Fruit fly (Drosophila melanogaster) whole organism, embryonic: ENCODE results near the gene CG31019.

Experiments
- CG11695 ChIP-seq: fragments of 200-800 bp; sonication (Bioruptor generic); IDR thresholded peaks from 3 replicates; pipeline ENCODE4 v1.3.6; 2022; ENCODE audit warnings: missing biosample characterization, missing genetic modification characterization
- CG12155 ChIP-seq: fragments of 200-800 bp; sonication (Bioruptor generic); optimal IDR thresholded peaks from 3 replicates; lab custom pipeline; 2016; ENCODE audit warnings: missing biosample characterization, missing genetic modification characterization
- CG1233 ChIP-seq: fragments of 200-800 bp; sonication (Bioruptor generic); optimal IDR thresholded peaks from 4 replicates; lab custom pipeline; 2018; ENCODE audit warnings: missing biosample characterization, mild to moderate bottlenecking, missing genetic modification characterization
- CG12391 ChIP-seq: fragments of 200-800 bp; sonication (Bioruptor generic); optimal IDR thresholded peaks from 3 replicates; lab custom pipeline; 2018; ENCODE audit warnings: missing biosample characterization, mild to moderate bottlenecking, missing genetic modification characterization, moderate library complexity
- CG15011 ChIP-seq: fragments of 200-800 bp; sonication (Bioruptor generic); optimal IDR thresholded peaks from 3 replicates; lab custom pipeline; 2018; ENCODE audit warnings: missing biosample characterization, mild to moderate bottlenecking, missing genetic modification characterization
- CG15601 ChIP-seq: fragments of 200-800 bp; sonication (Bioruptor generic); optimal IDR thresholded peaks from 3 replicates; lab custom pipeline; 2019; ENCODE audit warnings: missing biosample characterization, mild to moderate bottlenecking, missing genetic modification characterization, moderate library complexity
- CG15696 ChIP-seq: fragments of 200-800 bp; sonication (Bioruptor generic); optimal IDR thresholded peaks from 2 replicates; lab custom pipeline; 2019; ENCODE audit warnings: missing biosample characterization, mild to moderate bottlenecking, missing genetic modification characterization, moderate library complexity
- CG17612 ChIP-seq: fragments of 200-800 bp; sonication (Bioruptor generic); IDR thresholded peaks from 2 replicates; pipeline ENCODE4 v1.3.6; 2022; ENCODE audit warnings: missing biosample characterization, missing genetic modification characterization
- CG17829 ChIP-seq: fragments of 200-800 bp; optimal IDR thresholded peaks from 2 replicates; lab custom pipeline; 2019; ENCODE audit warnings: missing biosample characterization, mild to moderate bottlenecking, missing genetic modification characterization, moderate library complexity
- CG17912 ChIP-seq: fragments of 200-800 bp; sonication (Bioruptor generic); optimal IDR thresholded peaks from 2 replicates; lab custom pipeline; 2018; ENCODE audit warnings: missing biosample characterization, mild to moderate bottlenecking, missing genetic modification characterization
- CG32772 ChIP-seq: fragments of 200-800 bp; sonication (Bioruptor generic); IDR thresholded peaks from 2 replicates; pipeline ENCODE4 v1.3.6; 2022; ENCODE audit warnings: missing biosample characterization, missing genetic modification characterization
- CG6689 ChIP-seq: fragments of 200-800 bp; sonication (Bioruptor generic); IDR thresholded peaks from 2 replicates; pipeline ENCODE4 v1.3.6; 2022; ENCODE audit warnings: missing biosample characterization, missing genetic modification characterization
- CG7556 ChIP-seq: fragments of 200-800 bp; sonication (Bioruptor generic); optimal IDR thresholded peaks from 2 replicates; lab custom pipeline; 2017; ENCODE audit warnings: missing biosample characterization, mild to moderate bottlenecking, missing genetic modification characterization
- CG7839 ChIP-seq: fragments of 200-800 bp; sonication (Bioruptor generic); optimal IDR thresholded peaks from 3 replicates; lab custom pipeline; 2018; ENCODE audit warnings: missing biosample characterization, mild to moderate bottlenecking, missing genetic modification characterization, moderate library complexity
- CG8388 ChIP-seq: fragments of 200-800 bp; sonication (Bioruptor generic); optimal IDR thresholded peaks from 2 replicates; lab custom pipeline; 2019; ENCODE audit warnings: missing biosample characterization, mild to moderate bottlenecking, missing genetic modification characterization, moderate library complexity
- CG9727 ChIP-seq: fragments of 200-800 bp; sonication (Bioruptor generic); optimal IDR thresholded peaks from 3 replicates; lab custom pipeline; 2017; ENCODE audit warnings: missing biosample characterization, mild to moderate bottlenecking, missing genetic modification characterization
- CHES-1-like ChIP-seq: fragments of 200-800 bp; sonication (Bioruptor generic); optimal IDR thresholded peaks from 2 replicates; lab custom pipeline; 2016; ENCODE audit warnings: missing biosample characterization, missing genetic modification characterization
- D ChIP-seq, 2 experiments: fragments of 200-800 bp in 1 of 2; fragments of >200 bp in 1 of 2; sonication (Bioruptor generic) in 1 of 2; optimal IDR thresholded peaks; 2 replicates in 1 of 2; 3 replicates in 1 of 2; lab custom pipeline; 2017; ENCODE audit warnings: mild to moderate bottlenecking in 1 of 2, missing biosample characterization in 1 of 2, missing genetic modification characterization in 1 of 2, missing genetic modification reagents in 1 of 2
- Dip3 ChIP-seq: fragments of 200-800 bp; sonication (Bioruptor generic); optimal IDR thresholded peaks from 3 replicates; lab custom pipeline; 2016; ENCODE audit warnings: missing biosample characterization, missing genetic modification characterization
- Dref ChIP-seq: fragments of 200-800 bp; sonication (Bioruptor generic); IDR thresholded peaks from 2 replicates; pipeline ENCODE4 v1.3.6; 2022; ENCODE audit warnings: missing biosample characterization, missing genetic modification characterization
- GATAe ChIP-seq: fragments of 200-800 bp; sonication (Bioruptor generic); conservative IDR thresholded peaks from 2 replicates; pipeline ENCODE4 v1.3.6; 2022; ENCODE audit warnings: missing biosample characterization, missing genetic modification characterization
- Hand ChIP-seq: fragments of 200-800 bp; sonication (Bioruptor generic); optimal IDR thresholded peaks from 2 replicates; lab custom pipeline; 2017; ENCODE audit warnings: mild to moderate bottlenecking, missing biosample characterization, missing genetic modification reagents, missing genetic modification characterization
- Hr51 ChIP-seq, 2 experiments: fragments of 200-800 bp; sonication (Bioruptor generic); optimal IDR thresholded peaks; 2 replicates in 1 of 2; 3 replicates in 1 of 2; lab custom pipeline; 2016 to 2018; ENCODE audit warnings: missing biosample characterization in 2 of 2, missing genetic modification characterization in 2 of 2, mild to moderate bottlenecking in 1 of 2, moderate library complexity in 1 of 2
- Hsf ChIP-seq: fragments of 200-800 bp; sonication (Bioruptor generic); optimal IDR thresholded peaks from 3 replicates; lab custom pipeline; 2016; ENCODE audit warnings: missing biosample characterization, missing genetic modification characterization
- Jarid2 ChIP-seq: fragments of 200-800 bp; sonication (Bioruptor generic); optimal IDR thresholded peaks from 3 replicates; lab custom pipeline; 2017; ENCODE audit warnings: mild to moderate bottlenecking, missing biosample characterization, missing genetic modification reagents, missing genetic modification characterization
- Neu2 ChIP-seq: fragments of 200-800 bp; sonication (Bioruptor generic); optimal IDR thresholded peaks from 3 replicates; lab custom pipeline; 2016; ENCODE audit warnings: missing biosample characterization, missing genetic modification characterization, borderline replicate concordance
- Rfx ChIP-seq: fragments of 200-800 bp; sonication (Bioruptor generic); IDR thresholded peaks from 2 replicates; pipeline ENCODE4 v1.3.6; 2022; ENCODE audit warnings: missing biosample characterization, missing genetic modification characterization
- Usf ChIP-seq: fragments of 200-800 bp; sonication (Bioruptor generic); optimal IDR thresholded peaks from 2 replicates; lab custom pipeline; 2017; ENCODE audit warnings: missing genotype, missing biosample characterization, missing genetic modification characterization
- Xbp1 ChIP-seq: fragments of 200-800 bp; sonication (Bioruptor generic); optimal IDR thresholded peaks from 3 replicates; lab custom pipeline; 2016; ENCODE audit warnings: missing biosample characterization, mild to moderate bottlenecking, missing genetic modification characterization
- YL-1 ChIP-seq: fragments of 200-800 bp; sonication (Bioruptor generic); optimal IDR thresholded peaks from 3 replicates; lab custom pipeline; 2017; ENCODE audit warnings: missing biosample characterization, mild to moderate bottlenecking, missing genetic modification characterization
- ase ChIP-seq: fragments of 200-800 bp; sonication (Bioruptor generic); IDR thresholded peaks from 3 replicates; pipeline ENCODE4 v1.3.6; 2022; ENCODE audit warnings: missing biosample characterization, missing genetic modification characterization
- ato ChIP-seq: fragments of 200-800 bp; sonication (Bioruptor generic); IDR thresholded peaks from 2 replicates; pipeline ENCODE4 v1.3.6; 2022; ENCODE audit warnings: missing biosample characterization, missing genetic modification characterization; ENCODE audit not compliant: partially characterized antibody
- bigmax ChIP-seq: fragments of 200-800 bp; sonication (Bioruptor generic); optimal IDR thresholded peaks from 2 replicates; lab custom pipeline; 2018; ENCODE audit warnings: missing biosample characterization, mild to moderate bottlenecking, missing genetic modification characterization
- croc ChIP-seq: fragments of 200-800 bp; sonication (Bioruptor generic); conservative IDR thresholded peaks from 3 replicates; pipeline ENCODE4 v1.3.6; 2022; ENCODE audit warnings: missing biosample characterization, missing genetic modification characterization
- disco-r ChIP-seq: fragments of 200-800 bp; sonication (Bioruptor generic); optimal IDR thresholded peaks from 2 replicates; lab custom pipeline; 2016; ENCODE audit warnings: missing biosample characterization, missing genetic modification characterization
- dysf ChIP-seq: fragments of 200-800 bp; sonication (Bioruptor generic); IDR thresholded peaks from 3 replicates; pipeline ENCODE4 v1.3.6; 2022; ENCODE audit warnings: missing biosample characterization, missing genetic modification characterization
- ftz-f1 ChIP-seq: fragments of 200-800 bp; sonication (Bioruptor generic); optimal IDR thresholded peaks from 2 replicates; lab custom pipeline; 2016; ENCODE audit warnings: missing biosample characterization, missing genetic modification characterization
- gsb ChIP-seq: fragments of 200-800 bp; sonication (Bioruptor generic); IDR thresholded peaks from 2 replicates; pipeline ENCODE4 v1.3.6; 2022; ENCODE audit warnings: missing biosample characterization, missing genetic modification characterization
- jumu ChIP-seq: fragments of 200-800 bp; sonication (Bioruptor generic); optimal IDR thresholded peaks from 3 replicates; lab custom pipeline; 2016; ENCODE audit warnings: missing biosample characterization, missing genetic modification characterization
- ken ChIP-seq: fragments of 200-800 bp; sonication (Bioruptor generic); IDR thresholded peaks from 3 replicates; pipeline ENCODE4 v1.3.6; 2022; ENCODE audit warnings: missing biosample characterization, missing genetic modification characterization
- lab ChIP-seq: fragments of 200-800 bp; sonication (Bioruptor generic); optimal IDR thresholded peaks from 3 replicates; lab custom pipeline; 2017; ENCODE audit warnings: missing biosample characterization, missing genetic modification characterization, mild to moderate bottlenecking, moderate library complexity, missing genetic modification reagents
- org-1 ChIP-seq: fragments of 200-800 bp; sonication (Bioruptor generic); optimal IDR thresholded peaks from 2 replicates; lab custom pipeline; 2017; ENCODE audit warnings: missing biosample characterization, missing genetic modification characterization
- pan ChIP-seq, 4 experiments: fragments of >200 bp in 3 of 4; fragments of 200-800 bp in 1 of 4; sonication (Bioruptor generic) in 1 of 4; optimal IDR thresholded peaks in 3 of 4; IDR thresholded peaks in 1 of 4; 2 replicates each; pipeline versions ENCODE4 v1.3.6 to Lab custom; 2017 to 2022; ENCODE audit warnings: missing biosample characterization in 2 of 4, missing genetic modification characterization in 2 of 4, mixed read lengths in 1 of 4
- prd ChIP-seq, 3 experiments: fragments of >200 bp in 2 of 3; fragments of 200-800 bp in 1 of 3; sonication (Bioruptor generic) in 1 of 3; optimal IDR thresholded peaks in 2 of 3; IDR thresholded peaks in 1 of 3; 2 replicates in 2 of 3; 3 replicates in 1 of 3; pipeline versions ENCODE4 v1.3.6 to Lab custom; 2017 to 2022; ENCODE audit warnings: missing biosample characterization in 1 of 3, missing genetic modification characterization in 1 of 3
- row ChIP-seq: fragments of 200-800 bp; sonication (Bioruptor generic); IDR thresholded peaks from 3 replicates; pipeline ENCODE4 v1.3.6; 2022; ENCODE audit warnings: missing biosample characterization, missing genetic modification characterization
- tin ChIP-seq: fragments of 200-800 bp; sonication (Bioruptor generic); optimal IDR thresholded peaks from 3 replicates; lab custom pipeline; 2016; ENCODE audit warnings: missing biosample characterization, missing genetic modification characterization
- ttk ChIP-seq: fragments of 200-800 bp; sonication (Bioruptor generic); IDR thresholded peaks from 2 replicates; pipeline ENCODE4 v2.1.2; 2022; ENCODE audit warnings: missing biosample characterization, missing genetic modification characterization
- wdn ChIP-seq: fragments of 200-800 bp; sonication (Bioruptor generic); IDR thresholded peaks from 2 replicates; pipeline ENCODE4 v1.3.6; 2022; ENCODE audit warnings: missing biosample characterization, missing genetic modification characterization

Gene CG31019

DNA sequence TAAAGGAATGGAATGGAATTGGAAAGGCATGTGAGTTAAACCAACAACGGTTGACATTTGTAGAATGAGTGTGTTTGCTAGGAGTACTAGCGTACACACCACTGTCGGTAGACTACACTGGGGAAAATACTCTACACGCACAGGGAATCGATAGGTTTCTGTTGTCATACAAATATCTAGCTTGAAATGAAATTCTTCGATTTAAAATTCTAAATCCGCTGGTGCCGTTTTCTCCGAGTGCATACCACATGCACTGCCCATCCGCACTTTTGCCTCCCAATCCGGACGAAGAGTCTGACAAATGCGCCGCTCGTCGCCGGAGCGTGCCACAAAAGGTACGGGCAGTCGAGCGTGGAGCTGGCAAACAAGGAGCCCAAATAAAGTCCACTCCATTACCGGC, 32.1 kb downstream of the CG31019 start, which contains the start of gene CG2267:
CG2267 (minus strand) TSS at position 101 of the 400 bp plus-strand sequence.
- TF ChIP-seq row (no peak), Dref (GFP tag; lab: Robert Waterston, UW) (no peak), ato (no peak), ftz-f1 (GFP tag; lab: Kevin White, UChicago) (no peak), YL-1 (GFP tag; lab: Kevin White, UChicago) (no peak), disco-r (GFP tag; lab: Kevin White, UChicago) (no peak), GATAe (GFP tag; lab: Robert Waterston, UW) (no peak), wdn (GFP tag; lab: Robert Waterston, UW) (no peak), Hand (GFP tag; lab: Kevin White, UChicago) (no peak), org-1 (GFP tag; lab: Kevin White, UChicago) (no peak), CHES-1-like (GFP tag; lab: Kevin White, UChicago) (no peak), CG17912 (GFP tag; lab: Kevin White, UChicago) (no peak), bigmax (GFP tag; lab: Kevin White, UChicago) (no peak), CG12155 (GFP tag; lab: Kevin White, UChicago) (no peak), D (optimal IDR thresholded peaks at IDR 0.05; lab: Kevin White, UChicago) (no peak), D (GFP tag; optimal IDR thresholded peaks at IDR 0.05; lab: Kevin White, UChicago) (no peak), Neu2 (no peak), ken (GFP tag; lab: Robert Waterston, UW) (no peak), CG17829 (tag; lab: Kevin White, UChicago) (no peak), CG15011 (GFP tag; lab: Kevin White, UChicago) (no peak)

dm6 chr3R:30643240-30643639, 46.4 kb downstream of the CG31019 start:
- peak; percentile 6 for TF ChIP-seq tin (GFP tag; lab: Kevin White, UChicago)
- TF ChIP-seq CG15696, result peak; percentile 31
- TF ChIP-seq CG8388 (GFP tag; lab: Kevin White, UChicago), result peak; percentile 14
- no peak for TF ChIP-seq Usf
- 0 out of 3 replicates have a peak, but pooled peaks have one; percentile 14 for TF ChIP-seq ase
- 0 out of 3 replicates have a peak, but pooled peaks have one; percentile 16 for TF ChIP-seq croc (GFP tag; lab: Robert Waterston, UW)
- peak; percentile 35 for TF ChIP-seq CG12391 (tag; lab: Kevin White, UChicago)
- peak; percentile 39; the same call in 1 of the 2 replicates for TF ChIP-seq CG6689 (GFP tag; lab: Robert Waterston, UW)
- TF ChIP-seq dysf, result 0 out of 3 replicates have a peak, but pooled peaks have one; percentile 27
- no peak for TF ChIP-seq pan (optimal IDR thresholded peaks at IDR 0.05; lab: Kevin White, UChicago)
- peak in 1 of 2 experiments; percentile 33 for TF ChIP-seq pan (GFP tag; optimal IDR thresholded peaks at IDR 0.05 in 1 of 2, IDR thresholded peaks at IDR 0.05 in 1 of 2)
- no peak for TF ChIP-seq jumu (GFP tag; lab: Kevin White, UChicago)
- peak; percentile 55 for TF ChIP-seq lab (GFP tag; lab: Kevin White, UChicago)
- TF ChIP-seq CG1233 (GFP tag; lab: Kevin White, UChicago), result peak; percentile 15
- no peak for TF ChIP-seq gsb (GFP tag; lab: Robert Waterston, UW)
- TF ChIP-seq CG15601 (tag; lab: Kevin White, UChicago), result no peak
- TF ChIP-seq CG11695 (GFP tag; lab: Robert Waterston, UW), result 0 out of 3 replicates have a peak, but pooled peaks have one; percentile 29
- TF ChIP-seq ttk, result 0 out of 2 replicates have a peak, but pooled peaks have one; percentile 34
- TF ChIP-seq Dip3, result no peak
- peak; percentile 47 for TF ChIP-seq CG7839
- TF ChIP-seq Hr51 (GFP tag; optimal IDR thresholded peaks at IDR 0.05; lab: Kevin White, UChicago), result peak in 1 of 2 experiments; percentile 11
- peak; percentile 24 for TF ChIP-seq Xbp1 (GFP tag; lab: Kevin White, UChicago)
- TF ChIP-seq Hsf, result peak; percentile 9
- TF ChIP-seq CG7556 (GFP tag; lab: Kevin White, UChicago), result peak; percentile 8
- TF ChIP-seq Jarid2 (GFP tag; lab: Kevin White, UChicago), result no peak
- 0 out of 2 replicates have a peak, but pooled peaks have one; percentile 8 for TF ChIP-seq CG17612 (GFP tag; lab: Robert Waterston, UW)
- TF ChIP-seq Rfx (GFP tag; lab: Robert Waterston, UW), result peak; percentile 45; the same call in 1 of the 2 replicates
- peak; percentile 40; the same call in 1 of the 2 replicates for TF ChIP-seq CG32772 (GFP tag; lab: Robert Waterston, UW)
- peak; percentile 23 for TF ChIP-seq CG9727
- no peak for TF ChIP-seq prd (optimal IDR thresholded peaks at IDR 0.05; lab: Kevin White, UChicago)
- peak; percentile 68 for TF ChIP-seq prd (GFP tag; IDR thresholded peaks at IDR 0.05; lab: Robert Waterston, UW)
